Worm (Caenorhabditis elegans): ENCODE results near the gene F49F1.18.
"Not testable (repeated sequence)": the region's sequence is repeated elsewhere in the genome, so short reads cannot be mapped to it uniquely, and the experiment has no call there.

DNA sequence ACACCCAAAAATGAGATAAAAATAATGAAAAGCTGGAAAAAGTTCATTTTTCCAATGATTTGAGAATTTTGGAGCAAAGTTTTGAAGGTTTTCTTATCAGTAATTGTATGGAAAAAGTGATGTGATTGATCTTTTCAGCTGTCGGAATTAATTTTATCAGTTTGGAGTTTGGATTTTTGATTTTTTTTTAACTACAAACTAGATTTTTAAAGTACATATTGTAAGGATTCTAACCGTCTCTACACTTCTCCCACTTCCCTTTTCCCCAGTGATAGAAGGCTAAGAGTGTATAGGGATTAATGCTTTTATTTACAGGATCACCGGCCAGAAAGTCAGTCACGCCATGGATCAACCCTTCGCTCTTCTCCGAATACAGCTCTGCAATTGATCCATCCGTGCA is 14.5 kb downstream of the F49F1.18 start, which contains the start of gene F49F1.7:
- TF ChIP-seq snpc-4 (tag; optimal IDR thresholded peaks at IDR 0.05); lin-13 (tag; optimal IDR thresholded peaks at IDR 0.05); nhr-2 (tag; optimal IDR thresholded peaks at IDR 0.05); ztf-11 (tag; optimal IDR thresholded peaks at IDR 0.05); nhr-12 (tag; optimal IDR thresholded peaks at IDR 0.05); nhr-28 (tag; optimal IDR thresholded peaks at IDR 0.05); lsy-2 (tag; optimal IDR thresholded peaks at IDR 0.05); unc-39 (tag; optimal IDR thresholded peaks at IDR 0.05); hlh-1 (tag; optimal IDR thresholded peaks at IDR 0.05); unc-120 (tag; optimal IDR thresholded peaks at IDR 0.05; ENCODE audit: poor library complexity, severe bottlenecking); tbx-8 (GFP tag; optimal IDR thresholded peaks at IDR 0.05); mab-5 (tag; optimal IDR thresholded peaks at IDR 0.05); blmp-1 (tag; optimal IDR thresholded peaks at IDR 0.05): not testable (repeated sequence)

All from whole organism, mixed stage, embryonic.